Worm (Caenorhabditis elegans): ENCODE measurements around the gene rcs-1.
A peak's percentile ranks its signal among the peaks of the same experiment; 100 is the strongest.

- TF ChIP-seq dao-5 (tag; optimal IDR thresholded peaks at IDR 0.05) (peak; percentile 42), him-1 (tag; optimal IDR thresholded peaks at IDR 0.05) (peak; percentile 98)
These were observed 17.4 kb downstream of the rcs-1 start, which contains the start of gene R04E5.9 for ce11 chrX:8810908-8811307.

All from whole organism, L4/young adult.